Worm (Caenorhabditis elegans): Measurements from ENCODE around the gene mdt-29.
A peak's percentile ranks its signal among the peaks of the same experiment; 100 is the strongest.
"Not testable (repeated sequence)": the region's sequence is repeated elsewhere in the genome, so short reads cannot be mapped to it uniquely, and the experiment has no call there.

mdt-29 gene

ce11 chrIII:13772876-13773275, at the start of gene mdt-29:
Gene mdt-29, plus strand, starts transcription at chrIII:13773176.
- TF ChIP-seq dao-5 (tag; optimal IDR thresholded peaks at IDR 0.05) (no peak), him-1 (tag; optimal IDR thresholded peaks at IDR 0.05) (no peak), W03F9.2 (tag; optimal IDR thresholded peaks at IDR 0.05) (no peak)

ce11 chrIII:13724018-13724892, 48.7 kb upstream of the mdt-29 start:
- no peak for TF ChIP-seq W03F9.2 (tag; optimal IDR thresholded peaks at IDR 0.05)
- peak; percentile 33 for TF ChIP-seq him-1 (tag; optimal IDR thresholded peaks at IDR 0.05)

- TF ChIP-seq him-1 (tag; optimal IDR thresholded peaks at IDR 0.05) (no peak), dao-5 (tag; optimal IDR thresholded peaks at IDR 0.05) (no peak), W03F9.2 (tag; optimal IDR thresholded peaks at IDR 0.05) (no peak)
Observed at ce11 chrIII:13729760-13730159, 43.2 kb upstream of the mdt-29 start.

DNA sequence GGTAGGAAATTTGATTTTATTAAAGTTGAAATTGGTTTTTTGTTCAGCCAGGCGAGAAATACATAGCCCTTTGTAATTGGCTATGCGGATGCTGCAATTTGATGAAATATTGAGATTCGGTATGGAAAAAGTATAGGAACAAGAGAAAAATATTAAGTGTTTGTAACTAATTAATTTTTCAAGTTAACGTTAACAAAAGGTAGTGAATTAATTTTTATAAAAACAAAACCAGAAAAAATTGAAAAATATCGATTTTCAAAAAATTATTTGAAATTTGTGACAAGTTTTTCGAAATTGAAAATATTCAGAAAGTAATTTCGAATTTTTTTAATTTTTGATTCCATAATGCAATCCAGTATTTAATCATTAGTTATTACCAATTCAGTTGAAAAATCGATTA, 41.4 kb upstream of the mdt-29 start, which contains the start of gene W06F12.2:
TSS of gene W06F12.2 (minus strand) at position 101 of the 400 bp plus-strand sequence.
- TF ChIP-seq dao-5 (tag; optimal IDR thresholded peaks at IDR 0.05) (no peak), W03F9.2 (tag; optimal IDR thresholded peaks at IDR 0.05) (no peak), him-1 (tag; optimal IDR thresholded peaks at IDR 0.05) (no peak)

DNA sequence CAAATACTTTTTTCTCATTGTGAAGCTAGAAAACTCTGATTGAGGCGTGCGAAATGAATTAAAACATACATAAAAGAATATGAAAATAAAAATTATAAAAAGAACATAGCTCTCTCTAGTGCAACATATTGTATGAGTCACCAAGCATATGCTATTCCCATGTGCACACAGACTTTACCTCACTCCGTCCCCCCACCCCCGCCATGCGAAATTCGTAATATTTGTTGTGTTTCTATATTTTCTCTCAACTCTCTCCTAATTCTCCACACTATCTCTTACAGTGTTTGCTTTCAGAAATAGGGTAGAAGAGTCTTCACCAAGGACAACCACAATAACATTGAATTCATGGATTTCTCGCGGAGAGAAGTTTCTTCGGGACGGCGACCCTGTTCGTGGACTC, 40.3 kb upstream of the mdt-29 start:
- no peak for TF ChIP-seq him-1 (tag; optimal IDR thresholded peaks at IDR 0.05)
- TF ChIP-seq W03F9.2 (tag; optimal IDR thresholded peaks at IDR 0.05) = no peak
- no peak for TF ChIP-seq dao-5 (tag; optimal IDR thresholded peaks at IDR 0.05)

DNA sequence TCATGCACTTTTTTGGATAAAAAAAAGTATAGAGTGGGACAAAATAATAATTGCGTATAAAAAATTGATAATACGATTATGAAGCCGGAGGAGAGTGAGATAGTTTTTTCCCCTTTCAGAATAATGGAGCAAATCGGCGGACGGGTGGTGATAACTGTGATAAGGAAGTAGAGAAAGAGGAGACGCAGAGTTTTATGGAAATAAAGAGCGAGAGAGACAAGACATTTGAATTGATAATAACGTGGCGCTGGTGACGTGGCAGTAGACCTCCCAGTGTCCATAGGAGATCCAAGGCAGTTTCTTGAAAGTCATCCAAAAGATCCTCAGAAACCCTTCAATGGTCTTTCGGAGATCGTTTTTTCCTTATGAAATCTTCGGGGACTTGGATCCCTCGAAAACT, 39.1 kb upstream of the mdt-29 start:
- TF ChIP-seq dao-5 (tag; optimal IDR thresholded peaks at IDR 0.05) = no peak
- no peak for TF ChIP-seq W03F9.2 (tag; optimal IDR thresholded peaks at IDR 0.05)
- no peak for TF ChIP-seq him-1 (tag; optimal IDR thresholded peaks at IDR 0.05)

DNA sequence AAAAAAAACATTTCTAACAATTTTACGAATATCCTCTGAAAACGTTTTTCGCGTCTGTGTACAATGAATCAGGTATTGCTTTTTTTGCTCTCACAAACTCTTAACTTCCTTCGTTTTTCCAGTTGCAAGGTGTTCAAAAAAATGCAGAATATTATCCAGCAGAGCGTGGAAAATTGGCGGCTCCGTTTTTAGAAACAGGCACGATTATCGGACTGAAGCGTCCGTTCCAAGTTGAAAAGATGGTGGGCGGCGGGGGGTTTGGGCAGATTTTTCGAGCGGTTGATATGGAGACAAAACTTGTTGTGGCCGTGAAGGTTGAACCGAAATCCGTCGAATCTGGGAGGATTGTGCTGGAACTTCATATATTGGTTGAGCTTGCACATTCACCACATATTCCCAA, 38.0 kb upstream of the mdt-29 start, which contains the start of gene W06F12.3:
TSS of gene W06F12.3 (plus strand) at position 23 of the 400 bp plus-strand sequence.
- TF ChIP-seq dao-5 (tag; optimal IDR thresholded peaks at IDR 0.05) = no peak

DNA sequence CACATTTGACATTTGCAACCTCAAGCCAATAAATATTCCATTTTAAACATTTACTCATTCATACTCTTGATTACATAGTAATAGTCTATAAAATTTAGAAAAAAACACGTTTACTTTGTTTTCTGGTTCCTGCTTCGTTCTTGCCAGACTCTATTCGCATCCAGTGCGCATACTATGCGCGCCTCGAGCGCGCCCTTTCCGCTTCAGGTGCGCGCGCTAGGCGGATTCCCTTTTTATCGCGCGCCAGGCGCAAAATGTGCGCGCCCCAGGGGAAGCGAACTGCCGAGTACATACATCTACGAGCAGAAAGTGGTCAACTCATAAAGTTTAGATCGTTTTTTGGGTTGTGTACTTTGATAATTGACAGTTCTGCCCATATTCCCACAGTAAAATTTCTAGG, 31.6 kb upstream of the mdt-29 start:
- TF ChIP-seq dao-5 (tag; optimal IDR thresholded peaks at IDR 0.05) (no peak), W03F9.2 (tag; optimal IDR thresholded peaks at IDR 0.05) (no peak), him-1 (tag; optimal IDR thresholded peaks at IDR 0.05) (no peak)

DNA sequence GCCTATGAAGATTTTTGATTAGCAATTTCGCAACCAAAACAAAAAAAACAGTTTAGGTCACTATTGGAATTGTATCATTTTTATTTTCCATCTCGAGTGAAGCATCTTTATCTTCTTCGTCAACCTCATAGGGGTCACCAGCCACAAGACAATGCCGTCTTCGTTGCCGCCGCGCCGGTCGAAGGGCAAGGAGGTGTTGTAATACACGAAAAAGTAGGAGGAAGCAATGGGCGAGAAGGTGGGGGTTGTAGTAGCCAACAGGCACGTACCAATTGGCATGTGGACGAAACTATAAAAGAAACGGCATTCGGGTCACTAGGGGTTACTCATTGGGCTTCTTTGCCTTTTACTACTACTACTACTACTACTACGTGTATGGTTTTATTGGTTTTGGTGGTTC, 30.9 kb upstream of the mdt-29 start:
- TF ChIP-seq W03F9.2 (tag; optimal IDR thresholded peaks at IDR 0.05) = no peak
- no peak for TF ChIP-seq him-1 (tag; optimal IDR thresholded peaks at IDR 0.05)

DNA sequence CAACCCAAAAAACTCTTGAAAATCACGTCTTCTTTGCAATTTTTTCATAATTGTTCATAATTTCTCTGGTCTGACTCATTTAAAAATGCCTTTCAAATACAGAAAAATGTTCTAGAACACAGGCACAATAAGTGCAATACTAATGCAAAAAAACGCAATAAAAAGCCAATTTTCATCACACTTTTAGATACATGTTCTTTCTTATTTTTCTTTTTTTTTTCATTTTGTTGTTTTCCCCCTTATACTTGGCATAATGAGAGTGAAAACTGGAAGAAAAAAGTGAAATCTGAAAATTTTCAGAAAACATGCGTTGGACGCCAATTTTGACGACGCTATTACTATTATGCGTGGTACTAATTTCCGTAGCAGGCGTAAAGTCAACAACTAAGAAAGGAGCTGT, 29.1 kb upstream of the mdt-29 start, which contains the start of gene tyr-2:
TSS of gene tyr-2 (plus strand) at position 301 of the 400 bp plus-strand sequence.
- TF ChIP-seq W03F9.2 (tag; optimal IDR thresholded peaks at IDR 0.05) (no peak), dao-5 (tag; optimal IDR thresholded peaks at IDR 0.05) (no peak), him-1 (tag; optimal IDR thresholded peaks at IDR 0.05) (no peak)

- no peak for TF ChIP-seq him-1 (tag; optimal IDR thresholded peaks at IDR 0.05)
- no peak for TF ChIP-seq dao-5 (tag; optimal IDR thresholded peaks at IDR 0.05)
- TF ChIP-seq W03F9.2 (tag; optimal IDR thresholded peaks at IDR 0.05) = no peak
Observed at ce11 chrIII:13748312-13748711, 24.7 kb upstream of the mdt-29 start, which contains the start of gene K08E3.2. Gene K08E3.2, minus strand, starts transcription at chrIII:13748686.

DNA sequence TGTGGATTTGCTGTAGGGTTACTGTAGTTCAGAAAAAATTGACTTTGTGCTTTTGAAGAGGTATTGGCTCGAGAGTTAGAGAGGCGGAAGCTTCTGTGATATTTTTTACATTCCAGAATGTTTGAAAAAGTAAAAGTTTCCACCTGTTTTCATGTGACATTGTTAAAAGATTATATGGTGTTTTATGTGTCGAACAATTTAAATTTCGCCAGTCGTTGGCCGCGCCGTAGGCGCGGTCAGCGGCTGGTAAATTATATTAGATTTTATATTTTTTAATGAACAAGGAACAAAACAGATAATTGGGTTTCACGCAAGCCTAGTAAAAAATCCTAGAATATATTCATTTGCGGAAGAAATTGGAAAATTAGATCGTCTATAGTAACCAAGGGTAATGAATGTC, 21.8 kb upstream of the mdt-29 start, which contains the start of gene mlc-7:
TSS of gene mlc-7 (plus strand) at position 301 of the 400 bp plus-strand sequence.
- not testable (repeated sequence) for TF ChIP-seq dao-5, him-1, W03F9.2 (tag; optimal IDR thresholded peaks at IDR 0.05)

DNA sequence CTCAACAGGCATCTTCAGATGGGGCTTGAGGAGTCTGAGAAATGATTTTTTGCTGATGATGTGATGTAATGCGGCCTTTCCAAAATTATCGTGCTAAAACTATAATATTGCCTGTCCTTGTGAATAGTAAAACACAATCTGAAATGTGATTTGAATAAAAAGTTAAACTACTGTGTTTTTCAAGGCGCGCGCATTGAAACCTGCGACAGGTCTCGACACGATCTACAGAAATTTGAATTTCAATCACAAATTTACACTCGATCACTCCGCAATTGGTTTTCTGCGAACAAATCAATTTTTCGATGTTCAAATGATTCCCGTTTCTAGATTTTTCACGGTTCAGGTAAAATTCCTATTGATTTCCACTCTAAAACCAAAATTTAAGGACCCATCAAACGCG, 17.3 kb upstream of the mdt-29 start, which contains the start of gene toca-2:
TSS of gene toca-2 (plus strand) at position 208 of the 400 bp plus-strand sequence.
- no peak for TF ChIP-seq him-1 (tag; optimal IDR thresholded peaks at IDR 0.05)
- TF ChIP-seq W03F9.2 (tag; optimal IDR thresholded peaks at IDR 0.05) = peak; percentile 19
- no peak for TF ChIP-seq dao-5 (tag; optimal IDR thresholded peaks at IDR 0.05)

DNA sequence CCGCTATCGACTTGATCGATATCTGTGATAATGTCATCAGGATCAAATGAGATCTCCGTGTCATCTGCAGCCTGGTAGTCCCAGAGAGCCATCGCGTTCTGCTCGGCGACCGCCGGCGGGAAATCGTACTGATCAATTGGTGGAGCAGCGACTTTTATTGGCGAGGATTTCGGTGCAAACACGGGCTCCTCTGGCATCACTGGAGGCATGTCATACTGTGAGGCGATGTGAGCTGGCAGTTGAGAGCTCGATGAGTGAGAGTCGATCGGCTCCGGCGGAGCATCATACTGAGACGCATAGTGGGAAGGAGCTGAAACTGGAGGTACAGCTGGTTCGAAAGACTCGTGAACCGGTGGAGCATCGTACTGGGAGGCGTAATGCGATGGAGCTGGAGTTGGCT, 13.3 kb upstream of the mdt-29 start:
- TF ChIP-seq W03F9.2 (tag; optimal IDR thresholded peaks at IDR 0.05) = no peak
- no peak for TF ChIP-seq him-1 (tag; optimal IDR thresholded peaks at IDR 0.05)
- TF ChIP-seq dao-5 (tag; optimal IDR thresholded peaks at IDR 0.05) = no peak

Measured in whole organism, L4/young adult.